Fruit fly (Drosophila melanogaster) Kc167 (cell line): ENCODE data around the gene Atxn7.

Experiments
- Myc ChIP-seq: fragments of >200 bp; optimal IDR thresholded peaks from 2 replicates; lab custom pipeline; 2017; ENCODE audit warnings: missing external identifiers
- Sin3A ChIP-seq: fragments of >200 bp; optimal IDR thresholded peaks from 2 replicates; lab custom pipeline; 2018; ENCODE audit warnings: missing external identifiers
- h ChIP-seq: fragments of >200 bp; optimal IDR thresholded peaks from 3 replicates; lab custom pipeline; 2018; ENCODE audit warnings: missing external identifiers
- insv ChIP-seq: fragments of >200 bp; optimal IDR thresholded peaks from 3 replicates; lab custom pipeline; 2018; ENCODE audit warnings: missing external identifiers
- psq ChIP-seq: fragments of >200 bp; optimal IDR thresholded peaks from 2 replicates; lab custom pipeline; 2017; ENCODE audit warnings: missing external identifiers
- ttk ChIP-seq: sonication (Bioruptor generic); optimal IDR thresholded peaks from 2 replicates; lab custom pipeline; 2017; ENCODE audit warnings: missing external identifiers

DNA sequence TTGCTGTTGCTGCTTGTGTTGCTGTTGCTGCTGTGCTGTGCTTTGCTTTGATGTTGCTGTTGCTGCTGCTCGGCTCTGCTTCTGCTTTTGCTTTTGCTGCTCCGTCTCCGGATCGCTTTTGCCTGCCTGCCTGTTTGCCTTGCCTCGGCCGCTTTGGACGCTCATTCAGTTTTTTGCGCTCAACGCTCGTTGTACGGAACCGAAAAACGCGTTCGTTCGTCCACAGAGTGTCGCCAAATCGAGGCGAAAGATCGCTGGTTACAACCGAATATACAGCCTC, 52.5 kb downstream of the Atxn7 start, which contains the start of gene dpp:
- no peak for TF ChIP-seq Myc (lab: Kevin White, UChicago)
- no peak for TF ChIP-seq insv (lab: Kevin White, UChicago)
- TF ChIP-seq psq, result no peak
- no peak for TF ChIP-seq Sin3A (lab: Kevin White, UChicago)
- TF ChIP-seq ttk (lab: Kevin White, UChicago), result no peak
- TF ChIP-seq h (lab: Kevin White, UChicago), result no peak
